Fruit fly (Drosophila melanogaster): Measurements from ENCODE around the gene Or85c.

Gene Or85c

DNA sequence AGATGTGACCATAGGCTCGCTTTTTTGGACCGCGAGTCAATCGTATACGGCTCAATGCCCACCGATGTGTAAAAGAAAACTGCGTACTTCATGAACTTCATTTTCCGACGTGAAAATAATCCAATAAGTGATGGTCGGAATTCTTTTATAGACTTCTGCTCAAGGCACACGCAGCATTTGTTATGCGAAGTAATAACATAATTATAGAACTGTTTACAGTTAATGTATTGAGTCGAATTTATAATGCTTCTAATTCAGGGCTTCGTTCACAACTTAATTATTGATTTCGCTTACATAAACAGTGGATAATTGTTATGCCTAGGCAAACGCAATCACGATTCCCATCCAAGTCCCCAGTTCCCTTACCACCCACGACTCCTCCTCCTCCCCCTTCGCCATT, at the start of gene Or85c:
Gene Or85c (minus strand): TSS at position 101 of the 400 bp plus-strand sequence.
- no peak for TF ChIP-seq Ets96B (tag; optimal IDR thresholded peaks at IDR 0.05)
- no peak for TF ChIP-seq CG4318 (GFP tag; optimal IDR thresholded peaks at IDR 0.05)
- TF ChIP-seq Hr4 (GFP tag; optimal IDR thresholded peaks at IDR 0.05) = no peak
- TF ChIP-seq topi (GFP tag; optimal IDR thresholded peaks at IDR 0.05) = no peak
- TF ChIP-seq Eip93F (GFP tag; optimal IDR thresholded peaks at IDR 0.05) = no peak
- TF ChIP-seq fd85E (GFP tag; optimal IDR thresholded peaks at IDR 0.05) = no peak

dm6 chr3R:8562484-8562886, 49.7 kb upstream of the Or85c start, which contains the start of the genes mRpS18A and CG31460:
TSS of gene mRpS18A (minus strand) at chr3R:8562593.
TSS of gene CG31460 (plus strand) at chr3R:8562673.
- peak; percentile 41 for TF ChIP-seq CG31627 (GFP tag; optimal IDR thresholded peaks at IDR 0.05)
- peak; percentile 6 for TF ChIP-seq Ets21C (GFP tag; optimal IDR thresholded peaks at IDR 0.05)
- peak; percentile 22 for TF ChIP-seq cyc (GFP tag; optimal IDR thresholded peaks at IDR 0.05)
- peak; percentile 3 for TF ChIP-seq CG10631 (GFP tag; optimal IDR thresholded peaks at IDR 0.05)
- TF ChIP-seq Hr39 (GFP tag; optimal IDR thresholded peaks at IDR 0.05) = peak; percentile 30
- TF ChIP-seq lz (GFP tag; optimal IDR thresholded peaks at IDR 0.05) = peak; percentile 13
- peak; percentile 1 for TF ChIP-seq svp (GFP tag)
- TF ChIP-seq CG6163 (GFP tag; IDR thresholded peaks at IDR 0.05) = no peak
- TF ChIP-seq Lpt (GFP tag; optimal IDR thresholded peaks at IDR 0.05) = no peak
- peak; percentile 22 for TF ChIP-seq Smox (GFP tag; optimal IDR thresholded peaks at IDR 0.05)

DNA sequence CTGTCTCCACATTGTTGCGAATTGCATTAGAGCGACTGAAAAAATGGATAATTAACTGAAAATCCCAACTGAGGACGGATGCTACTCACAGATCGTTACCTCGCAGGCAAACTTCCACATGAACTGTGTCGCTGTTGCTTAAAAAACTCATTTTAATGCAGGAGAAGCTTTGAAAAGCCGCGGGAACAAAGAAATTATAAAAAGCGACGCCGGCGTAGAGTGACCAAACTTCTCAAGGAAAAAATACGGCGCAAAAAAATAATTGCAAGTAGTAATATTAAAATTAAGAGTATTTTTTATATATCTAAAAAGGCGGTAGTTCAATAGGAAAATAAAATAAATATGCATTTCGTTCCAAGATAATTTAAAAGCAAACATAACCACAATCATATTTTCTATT, 48.7 kb upstream of the Or85c start, which contains the start of gene pch2:
Gene pch2 (minus strand): TSS at position 243 of the 400 bp plus-strand sequence.
- TF ChIP-seq Sox14 (GFP tag; optimal IDR thresholded peaks at IDR 0.05) = peak; percentile 73
- peak; percentile 66 for TF ChIP-seq dsx (GFP tag; optimal IDR thresholded peaks at IDR 0.05; ENCODE audit: poor library complexity, severe bottlenecking)
- TF ChIP-seq Hr4 (GFP tag; optimal IDR thresholded peaks at IDR 0.05) = no peak
- TF ChIP-seq net (GFP tag; optimal IDR thresholded peaks at IDR 0.05) = no peak

DNA sequence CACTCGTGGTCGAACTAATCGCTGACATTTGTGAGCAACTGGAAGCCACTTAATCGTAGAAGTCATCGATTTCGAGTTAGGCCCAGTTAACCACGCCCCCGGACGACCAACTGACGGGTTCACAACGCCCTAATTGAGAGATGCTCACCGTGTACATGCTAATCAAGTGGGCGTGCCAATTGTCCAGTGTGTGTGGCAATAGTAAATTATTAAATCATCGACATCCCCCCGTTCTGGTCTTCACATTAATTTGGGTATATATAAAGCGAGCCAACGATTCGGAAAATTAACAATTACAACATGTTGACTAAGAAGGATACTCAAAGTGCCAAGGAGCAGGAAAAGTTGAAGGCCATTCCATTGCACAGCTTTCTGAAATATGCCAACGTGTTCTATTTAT, 39.5 kb upstream of the Or85c start, which contains the start of gene Or85d:
Gene Or85d (plus strand): TSS at position 301 of the 400 bp plus-strand sequence.
- TF ChIP-seq cyc (GFP tag; optimal IDR thresholded peaks at IDR 0.05) = no peak
- no peak for TF ChIP-seq CG6163 (GFP tag; IDR thresholded peaks at IDR 0.05)
- no peak for TF ChIP-seq CG16779 (tag; optimal IDR thresholded peaks at IDR 0.05)
- no peak for TF ChIP-seq CG11294 (GFP tag; IDR thresholded peaks at IDR 0.05)
- TF ChIP-seq salr (GFP tag; optimal IDR thresholded peaks at IDR 0.05) = no peak
- TF ChIP-seq CG6854 (GFP tag; optimal IDR thresholded peaks at IDR 0.05) = no peak
- no peak for TF ChIP-seq CG8319 (GFP tag; optimal IDR thresholded peaks at IDR 0.05)

DNA sequence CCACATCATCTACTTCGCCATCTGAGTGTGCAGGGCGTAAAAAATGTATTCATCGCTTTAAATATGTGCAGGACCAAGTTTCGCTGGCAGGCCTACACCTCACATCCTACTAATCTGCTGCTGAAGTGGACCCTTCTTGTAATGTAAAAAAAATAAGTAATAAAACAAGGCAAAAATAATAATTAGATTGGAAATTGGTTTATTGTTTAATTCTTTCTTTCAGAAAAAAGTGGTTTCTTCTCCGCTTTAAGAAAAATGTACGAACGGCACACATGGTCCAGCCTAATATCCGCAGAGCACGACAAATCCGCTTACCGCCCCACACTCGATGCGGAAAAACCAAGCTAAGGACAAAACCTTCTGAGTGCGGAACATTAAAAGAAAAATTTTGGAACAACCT, 33.1 kb upstream of the Or85c start:
- TF ChIP-seq fd59A (GFP tag; optimal IDR thresholded peaks at IDR 0.05) = no peak
- peak; percentile 38; the same call in 1 of the 3 replicates for TF ChIP-seq CG6163 (GFP tag; IDR thresholded peaks at IDR 0.05)
- no peak for TF ChIP-seq Sox14 (GFP tag; optimal IDR thresholded peaks at IDR 0.05)
- peak; percentile 31 for TF ChIP-seq svp (GFP tag)
- TF ChIP-seq dac (GFP tag; optimal IDR thresholded peaks at IDR 0.05) = no peak

DNA sequence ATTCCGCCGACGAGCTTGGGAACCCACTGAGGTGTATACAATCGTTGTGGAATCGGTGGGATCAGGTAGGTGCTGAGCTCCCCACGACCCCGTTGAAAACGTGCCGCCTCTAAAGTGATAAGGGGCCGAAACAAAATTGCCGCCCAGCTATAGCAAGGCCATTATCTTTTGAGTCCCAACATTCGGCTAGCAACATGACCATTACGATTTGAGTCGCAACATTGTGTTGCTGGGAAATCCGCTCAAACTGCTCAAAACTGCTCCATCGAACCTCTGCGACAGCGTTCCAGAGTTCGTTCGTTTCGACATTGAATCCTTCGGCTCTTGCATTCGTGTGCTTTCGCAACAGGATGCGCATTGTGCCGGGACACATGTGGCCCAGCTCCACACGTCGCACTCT, 16.0 kb upstream of the Or85c start, which contains the start of gene CG11741:
Gene CG11741 (minus strand): TSS at position 16 of the 400 bp plus-strand sequence.
- no peak for TF ChIP-seq CG7368 (GFP tag; optimal IDR thresholded peaks at IDR 0.05)
- no peak for TF ChIP-seq Sox14 (GFP tag; optimal IDR thresholded peaks at IDR 0.05)
- TF ChIP-seq net (GFP tag; optimal IDR thresholded peaks at IDR 0.05) = no peak
- TF ChIP-seq svp (GFP tag) = peak; percentile 96
- TF ChIP-seq ss (GFP tag; optimal IDR thresholded peaks at IDR 0.05) = no peak

DNA sequence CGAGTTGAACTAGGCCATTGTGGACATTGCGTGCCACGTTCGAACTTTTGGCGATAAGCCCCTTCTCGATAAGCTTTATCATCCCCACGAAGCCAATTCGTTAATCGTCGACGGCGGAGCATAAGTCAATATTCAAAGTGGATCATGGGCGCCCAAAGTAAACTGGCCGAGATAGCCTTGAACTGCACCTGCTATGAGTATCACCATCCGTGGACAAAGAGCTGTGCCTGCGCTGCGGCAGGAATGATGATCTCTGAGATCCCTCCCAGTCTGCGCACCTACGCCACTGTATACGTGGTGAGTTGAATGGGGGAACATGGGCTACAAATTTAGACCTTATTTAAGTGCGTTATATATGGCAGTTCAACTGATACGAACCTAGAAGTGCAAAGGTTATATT, 11.5 kb upstream of the Or85c start:
- TF ChIP-seq acj6 (GFP tag; optimal IDR thresholded peaks at IDR 0.05) (no peak), CG31627 (GFP tag; optimal IDR thresholded peaks at IDR 0.05) (peak; percentile 35), CG8319 (GFP tag; optimal IDR thresholded peaks at IDR 0.05) (peak; percentile 4), Hr39 (GFP tag; optimal IDR thresholded peaks at IDR 0.05) (peak; percentile 31), svp (GFP tag) (peak; percentile 85)

All from whole organism, prepupa.